Fruit fly (Drosophila melanogaster) ovary, adult (tissue): ENCODE measurements around the gene CG31823.
A peak's percentile ranks its signal among the peaks of the same experiment; 100 is the strongest.

Source experiments
- CG17801 ChIP-seq: fragments of 200-800 bp; optimal IDR thresholded peaks from 2 replicates; lab custom pipeline; 2019; ENCODE audit warnings: missing biosample characterization, mild to moderate bottlenecking, missing genetic modification characterization, moderate library complexity; ENCODE audit not compliant: partially characterized antibody

Gene CG31823

DNA sequence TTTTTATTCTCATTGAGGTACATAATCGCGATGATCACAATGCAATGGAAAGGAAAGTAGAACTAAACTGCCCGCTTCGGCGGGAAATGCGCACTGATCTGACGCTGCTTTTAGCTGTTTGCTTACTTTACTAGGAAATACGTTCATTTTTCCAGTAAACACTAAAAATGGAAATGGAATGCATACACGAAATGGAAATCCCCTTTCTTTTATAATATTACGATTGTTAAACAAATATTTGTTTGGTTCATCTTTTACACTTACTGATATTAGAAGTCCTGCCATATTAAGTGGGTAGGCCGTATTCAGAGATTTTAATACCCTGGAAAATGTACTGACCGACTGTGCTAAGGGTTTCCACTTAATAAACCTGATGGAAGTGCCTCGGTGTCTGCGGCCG lies at the start of gene CG31823:
TSS of gene CG31823 (minus strand) at position 101 of the 400 bp plus-strand sequence.
- TF ChIP-seq CG17801 (GFP tag; lab: Kevin White, UChicago): no peak

DNA sequence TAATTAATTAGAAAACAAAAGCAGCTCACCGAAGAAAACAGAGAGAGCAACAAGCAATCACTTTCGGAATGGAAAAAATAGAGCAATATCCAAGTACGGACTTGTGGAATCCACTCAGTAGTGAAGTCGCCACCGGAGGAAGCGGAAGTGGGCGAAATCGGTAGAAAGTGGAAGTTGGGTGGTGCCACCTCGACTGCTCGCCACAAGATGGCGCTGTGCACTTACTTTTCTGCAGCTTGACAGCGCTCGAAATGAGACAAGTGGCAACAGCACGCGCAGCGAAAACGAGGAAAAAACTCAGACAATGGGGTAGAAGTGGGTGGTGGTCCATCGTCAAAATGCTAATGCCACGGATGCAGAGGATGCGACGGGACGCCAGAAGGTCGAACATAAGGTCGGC lies 49.1 kb upstream of the CG31823 start:
- TF ChIP-seq CG17801 (GFP tag; lab: Kevin White, UChicago): no peak

DNA sequence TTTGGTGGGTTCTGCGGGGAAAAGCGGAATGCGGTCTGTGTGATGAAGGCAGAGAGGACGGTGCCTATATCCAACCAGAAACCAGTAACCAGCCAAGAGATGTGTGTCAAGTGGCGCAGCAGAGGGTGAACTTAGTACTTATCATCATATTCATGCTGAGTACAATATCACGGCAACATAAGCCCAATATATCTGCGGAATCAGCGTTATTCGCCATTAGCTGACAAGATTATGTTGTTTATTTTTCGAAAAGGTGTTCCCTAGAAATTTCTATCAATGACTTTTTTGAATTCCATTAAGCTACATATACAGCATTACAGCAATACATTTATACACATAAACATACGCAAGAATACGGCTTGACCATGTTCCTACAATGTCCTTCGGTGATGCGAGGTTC lies 40.8 kb upstream of the CG31823 start, which contains the start of gene CG12448:
TSS of gene CG12448 (plus strand) at position 301 of the 400 bp plus-strand sequence.
- TF ChIP-seq CG17801 (GFP tag; lab: Kevin White, UChicago): no peak

DNA sequence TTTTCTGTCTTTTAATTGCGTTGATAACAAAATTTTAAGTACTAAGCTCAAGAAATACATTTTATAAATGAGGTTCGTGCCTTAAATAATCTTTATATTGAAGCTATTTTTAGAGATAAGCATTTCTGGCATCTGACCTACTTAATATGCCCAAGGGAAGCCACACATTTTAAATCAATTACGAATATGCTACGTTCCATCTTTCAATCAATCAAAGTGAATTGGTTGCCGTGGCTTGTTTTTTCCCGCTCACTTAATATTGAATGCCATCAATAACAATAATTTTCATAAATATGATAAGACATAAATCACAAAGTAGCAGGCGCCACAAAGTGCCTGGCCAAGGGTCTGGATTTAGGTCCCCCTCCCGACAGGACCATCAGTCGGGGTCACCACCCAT lies 35.8 kb upstream of the CG31823 start:
- TF ChIP-seq CG17801 (GFP tag; lab: Kevin White, UChicago): no peak

DNA sequence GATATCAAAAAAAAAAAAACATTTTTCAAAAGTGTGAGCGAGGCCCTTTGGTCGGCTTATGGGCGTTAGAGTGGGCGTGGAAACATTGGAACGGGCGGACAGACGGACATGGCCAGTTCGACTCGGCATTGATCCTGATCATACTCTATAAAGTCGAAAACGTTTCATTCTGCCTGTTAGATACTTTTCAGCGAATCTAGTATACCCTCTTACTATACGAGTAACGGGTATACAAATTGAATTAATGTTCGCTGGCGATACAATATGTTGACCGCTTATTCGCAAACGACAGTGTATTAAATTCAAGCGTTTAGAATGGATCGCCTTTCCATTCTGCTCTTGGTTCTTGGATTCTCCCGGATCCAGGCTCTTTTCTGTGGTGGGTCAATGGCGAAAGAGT lies 22.8 kb upstream of the CG31823 start, which contains the start of gene CG4793:
TSS of gene CG4793 (plus strand) at position 301 of the 400 bp plus-strand sequence.
- no peak for TF ChIP-seq CG17801 (GFP tag; lab: Kevin White, UChicago)

DNA sequence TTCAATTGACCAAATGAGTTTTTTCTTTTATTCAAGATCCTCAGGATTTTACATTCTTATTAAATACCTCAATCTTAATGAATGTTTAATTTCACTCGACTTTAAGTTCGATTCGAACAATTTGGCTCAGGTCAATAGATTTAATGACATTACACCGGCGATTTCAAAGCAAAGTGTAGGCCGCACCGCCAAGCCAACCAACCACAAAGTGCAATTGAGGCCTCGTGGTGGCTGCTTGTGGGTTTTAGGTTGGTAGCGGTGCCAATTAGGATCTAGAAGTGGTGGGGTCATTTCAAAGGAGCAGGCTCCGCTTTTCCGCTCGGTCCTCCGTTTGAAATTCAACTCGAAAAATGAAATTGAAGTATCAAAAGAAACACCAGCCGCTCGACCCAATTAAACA lies 16.3 kb upstream of the CG31823 start, which contains the start of gene CG13244:
TSS of gene CG13244 (plus strand) at position 301 of the 400 bp plus-strand sequence.
- no peak for TF ChIP-seq CG17801 (GFP tag; lab: Kevin White, UChicago)

DNA sequence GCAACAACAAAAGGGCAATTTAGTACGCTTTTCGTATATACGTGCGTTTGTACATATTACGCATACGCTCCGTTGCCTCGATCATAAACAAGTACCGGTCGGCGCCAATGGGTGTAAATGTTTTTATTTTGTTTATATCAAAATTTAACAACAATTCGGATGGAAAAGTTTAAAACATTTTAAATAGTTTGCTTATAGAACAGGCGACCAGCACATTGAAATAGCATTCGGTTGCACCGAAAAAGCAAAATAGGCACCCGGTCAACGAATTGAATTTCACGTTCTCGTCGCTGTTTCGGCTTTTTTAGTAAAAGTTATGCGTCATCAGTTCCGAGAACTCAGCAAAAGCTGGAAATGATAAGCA lies 13.3 kb upstream of the CG31823 start:
- peak; percentile 23 for TF ChIP-seq CG17801 (GFP tag; lab: Kevin White, UChicago)

DNA sequence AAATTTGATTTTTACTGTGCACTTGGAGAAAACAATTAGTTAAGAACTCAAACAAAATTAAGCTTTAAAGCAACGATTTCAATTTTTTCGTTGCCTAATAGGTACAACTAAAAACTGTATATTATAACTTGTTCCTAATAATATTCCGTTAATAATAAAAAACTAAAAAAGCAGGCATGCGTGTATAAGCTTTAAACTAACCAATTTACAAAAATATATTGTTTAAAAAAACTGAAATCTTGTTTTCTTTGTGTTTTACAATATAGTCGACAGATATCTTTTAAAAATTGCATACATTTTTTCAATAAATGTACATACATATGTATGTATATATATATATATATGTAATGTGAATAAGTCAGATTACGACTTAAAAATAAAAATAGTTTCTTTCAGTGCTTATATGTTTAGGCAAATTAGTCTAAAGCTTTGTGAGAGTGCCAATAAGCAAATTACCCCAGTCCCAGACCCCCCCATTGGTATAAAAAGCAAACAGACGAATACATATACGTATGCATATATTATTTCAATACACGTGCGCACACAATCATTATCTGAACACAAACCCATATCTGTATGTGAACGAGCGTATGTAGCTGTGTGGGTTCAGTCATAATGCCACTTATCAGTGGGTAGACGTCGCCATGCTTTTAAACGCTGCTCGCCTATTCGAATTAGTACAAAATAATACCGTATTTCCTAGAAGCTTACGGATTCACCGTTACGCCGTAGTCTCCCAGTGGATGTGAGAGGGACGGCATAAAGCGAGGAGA lies 12.8 kb upstream of the CG31823 start:
- peak; percentile 9 for TF ChIP-seq CG17801 (GFP tag; lab: Kevin White, UChicago)

DNA sequence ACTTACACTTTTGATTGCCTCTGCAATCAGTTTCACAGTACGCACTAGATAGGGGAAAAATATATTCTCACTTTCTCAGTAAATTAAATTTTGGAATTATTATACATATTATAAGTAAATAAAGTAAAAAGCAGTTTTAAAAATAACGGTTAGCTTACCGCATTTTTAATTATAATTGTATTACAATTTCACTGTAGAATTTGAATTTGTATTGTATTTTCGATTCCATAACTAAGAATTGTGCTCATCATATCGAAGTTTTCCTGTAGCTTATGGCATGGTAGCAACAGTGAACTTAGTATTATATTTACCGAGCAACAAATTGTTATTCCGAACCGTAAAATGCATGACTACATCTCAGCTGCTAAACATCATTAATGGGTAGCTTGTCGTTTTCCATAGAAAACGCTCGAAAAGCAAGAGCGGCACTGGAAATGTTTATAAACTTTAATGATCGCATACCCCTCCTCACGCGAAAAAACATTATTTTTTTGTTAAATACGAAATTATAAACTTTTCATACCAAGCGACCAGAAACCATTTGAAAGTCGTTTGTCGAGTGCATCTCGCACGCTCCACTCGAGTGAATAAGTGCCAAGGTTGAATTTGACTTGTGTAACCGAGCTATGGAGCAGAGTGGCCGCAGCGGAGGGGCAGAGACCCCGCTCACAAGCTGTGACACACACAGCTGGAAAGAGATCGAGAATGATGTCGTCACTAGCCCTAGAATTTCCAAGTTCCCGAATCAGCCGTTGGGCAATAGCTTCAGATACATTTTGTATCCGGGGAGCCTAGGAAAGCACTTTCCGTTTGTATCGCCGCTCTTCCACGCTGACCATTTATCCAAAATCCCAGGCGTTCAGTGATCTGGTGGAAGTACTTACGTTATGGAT lies 11.9 kb upstream of the CG31823 start:
- peak; percentile 92 for TF ChIP-seq CG17801 (GFP tag; lab: Kevin White, UChicago)

DNA sequence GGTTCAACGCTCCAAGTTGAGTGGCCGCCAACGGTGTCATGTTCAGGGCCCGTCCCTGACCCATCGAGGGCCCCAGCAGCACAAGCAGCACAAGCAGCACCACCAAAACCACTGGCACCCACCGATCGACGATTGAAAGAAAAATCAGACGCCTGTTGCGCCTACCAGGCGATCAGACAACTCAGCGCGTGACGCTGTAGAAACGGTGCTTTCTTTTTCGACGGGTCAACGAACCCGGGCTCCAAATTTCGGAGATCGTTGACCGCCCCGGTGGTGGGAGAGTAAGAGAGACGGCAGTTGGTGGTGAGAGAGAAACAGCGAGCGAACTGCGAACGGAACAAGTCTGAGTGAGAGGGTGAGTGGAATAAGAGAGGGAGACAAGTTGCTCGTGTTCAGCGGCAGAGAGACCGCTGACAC lies 11.3 kb upstream of the CG31823 start:
- no peak for TF ChIP-seq CG17801 (GFP tag; lab: Kevin White, UChicago)

DNA sequence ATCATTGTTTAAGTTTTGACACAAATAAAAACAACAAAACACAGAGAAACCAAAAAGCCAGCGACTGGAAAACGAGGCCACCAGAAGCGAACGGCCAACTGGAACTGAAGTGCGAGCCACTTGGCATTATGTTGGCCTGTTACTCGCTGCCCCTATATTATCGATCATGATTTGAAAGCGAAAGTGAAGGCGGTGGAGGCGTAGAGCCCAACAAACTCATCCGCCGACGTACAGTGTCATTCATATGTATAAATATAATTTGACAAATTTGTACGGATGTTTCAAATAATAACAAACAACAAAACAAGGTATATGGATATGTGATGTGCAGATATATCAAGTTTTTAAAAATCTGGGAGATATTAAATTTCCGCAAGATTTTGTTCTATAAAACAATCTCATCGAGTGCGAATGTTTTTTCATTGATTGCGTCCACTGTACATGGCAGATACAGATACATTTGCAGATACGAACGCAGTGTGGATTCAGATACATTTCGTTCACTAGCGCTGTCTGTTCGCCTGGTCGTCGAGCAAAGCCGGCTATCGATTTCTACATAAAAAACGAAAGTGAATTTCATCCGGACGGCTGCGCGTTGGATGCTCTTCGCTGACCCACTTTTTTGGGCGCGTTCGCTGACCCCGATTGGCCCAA lies 10.7 kb upstream of the CG31823 start:
- TF ChIP-seq CG17801 (GFP tag; lab: Kevin White, UChicago): peak; percentile 71

DNA sequence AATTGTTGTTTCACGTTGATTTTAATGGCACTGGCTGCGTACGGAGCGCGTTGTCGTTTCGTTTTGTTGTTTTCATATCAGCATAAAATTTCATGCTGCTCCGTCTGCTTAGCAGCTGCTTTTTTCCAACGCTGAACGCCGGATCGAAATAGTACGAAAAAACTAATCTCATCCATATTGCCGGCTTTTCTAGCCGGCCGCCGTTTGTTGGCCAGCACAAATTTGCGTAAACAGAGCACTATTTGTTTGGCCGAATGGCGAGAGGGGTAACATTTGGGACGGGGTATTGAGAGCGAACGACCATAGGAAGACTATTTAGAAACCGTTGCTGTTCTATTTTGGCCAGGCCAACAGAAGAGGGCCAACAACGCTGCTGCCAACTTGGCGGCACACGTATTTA lies 9.5 kb upstream of the CG31823 start:
- no peak for TF ChIP-seq CG17801 (GFP tag; lab: Kevin White, UChicago)

DNA sequence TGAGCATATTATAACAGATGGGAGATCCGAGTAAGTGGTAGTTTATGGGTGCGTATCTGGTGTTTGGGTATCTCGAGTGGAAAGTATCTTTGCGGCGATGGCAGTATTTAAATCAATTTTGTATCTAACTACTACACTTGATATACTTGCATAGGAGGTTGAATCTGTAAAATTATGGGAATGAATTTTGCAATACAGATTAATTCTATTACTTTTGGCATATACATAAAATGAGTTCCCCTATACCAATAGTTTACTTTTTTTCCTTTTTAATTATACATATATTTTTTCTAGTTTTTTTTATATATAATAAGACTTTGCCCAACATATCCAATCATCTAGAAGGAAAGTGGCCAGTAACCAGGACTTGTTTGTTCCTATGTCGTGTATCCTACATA lies 9.0 kb upstream of the CG31823 start:
- TF ChIP-seq CG17801 (GFP tag; lab: Kevin White, UChicago): no peak

DNA sequence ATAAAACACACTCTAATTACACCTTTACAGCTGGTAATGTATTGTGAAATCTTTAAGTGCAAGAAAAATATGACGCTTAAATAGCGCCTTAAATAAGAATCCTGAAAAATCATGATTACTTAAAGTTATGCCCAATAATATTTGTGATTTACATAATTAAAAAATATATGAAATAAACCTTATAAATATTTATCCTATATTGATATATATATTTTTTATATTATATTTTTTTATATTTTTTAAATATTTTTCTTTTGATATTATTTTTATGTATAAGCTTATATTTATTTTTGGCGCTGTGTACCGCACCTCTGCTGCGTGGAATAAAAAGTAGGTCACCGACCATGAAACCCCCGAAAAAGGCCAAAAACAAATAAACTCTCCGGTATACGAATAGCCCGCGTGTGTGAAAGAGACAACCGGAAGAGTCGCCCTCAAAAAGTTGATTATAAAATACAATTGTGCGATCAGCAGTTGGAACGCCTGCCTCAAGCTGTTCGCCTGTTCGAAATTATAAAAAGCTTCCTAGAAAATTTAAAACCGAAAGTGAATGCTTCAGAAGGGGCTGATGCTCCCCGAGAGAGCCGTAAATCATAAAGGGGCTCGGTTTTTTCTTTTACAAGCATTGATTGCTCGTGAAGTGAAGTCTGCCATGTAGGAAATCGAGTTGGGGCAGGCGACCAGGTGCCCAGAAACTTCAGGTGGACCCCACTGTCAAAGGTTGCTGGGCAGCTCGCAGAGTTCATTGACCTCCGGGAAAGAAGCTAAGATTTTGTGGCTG lies 8.4 kb upstream of the CG31823 start:
- peak; percentile 63 for TF ChIP-seq CG17801 (GFP tag; lab: Kevin White, UChicago)
